Worm (Caenorhabditis elegans) whole organism, midembryonic: ENCODE measurements around the gene R10E4.7.

Experiments
- tab-1 ChIP-seq: fragments of 200-800 bp; sonication (Bioruptor generic); IDR thresholded peaks from 2 replicates; pipeline ENCODE4 v1.3.6; 2022; ENCODE audit warnings: missing genetic modification characterization, missing compliant biosample characterization
- ztf-29 ChIP-seq: fragments of 200-800 bp; sonication (Bioruptor generic); IDR thresholded peaks from 2 replicates; pipeline ENCODE4 v1.3.6; 2022; ENCODE audit warnings: missing genetic modification reagents, missing genetic modification characterization, missing compliant biosample characterization

DNA sequence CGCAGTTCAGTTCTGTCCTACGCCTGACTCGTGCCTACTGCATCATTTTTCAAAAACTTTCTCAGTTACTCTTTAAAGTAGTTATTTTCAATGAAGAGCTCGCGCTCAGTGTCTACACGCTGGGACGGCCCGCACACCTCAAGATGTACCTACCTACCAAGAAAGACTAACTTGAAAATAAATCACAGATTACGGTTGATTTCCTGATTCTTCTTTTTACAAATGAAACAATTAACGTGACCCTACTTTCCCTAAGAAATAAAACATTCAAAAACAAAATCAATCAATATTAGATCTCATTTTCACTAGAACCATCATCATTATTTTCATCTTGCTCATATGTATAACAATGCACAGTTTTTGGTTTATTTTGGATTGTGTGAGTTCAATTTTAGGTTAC lies 26.8 kb downstream of the R10E4.7 start, which contains the start of gene H38K22.7:
- TF ChIP-seq ztf-29 (GFP tag; lab: Robert Waterston, UW) (no peak), tab-1 (GFP tag; lab: Robert Waterston, UW) (no peak)
